Fruit fly (Drosophila melanogaster) whole organism, prepupa: Measurements from ENCODE around the gene vers.
A peak's percentile ranks its signal among the peaks of the same experiment; 100 is the strongest.

ENCODE experiments used
- Blimp-1 ChIP-seq: fragments of 200-800 bp; sonication (Bioruptor generic); optimal IDR thresholded peaks from 3 replicates; lab custom pipeline; 2017; ENCODE audit warnings: missing biosample characterization, missing genetic modification characterization, mild to moderate bottlenecking, moderate library complexity, missing genetic modification reagents
- CG10631 ChIP-seq: fragments of 200-800 bp; sonication (Bioruptor generic); optimal IDR thresholded peaks from 2 replicates; lab custom pipeline; 2016; ENCODE audit warnings: missing biosample characterization, missing genetic modification characterization
- CG11762 ChIP-seq: fragments of 200-800 bp; sonication (Bioruptor generic); optimal IDR thresholded peaks from 3 replicates; lab custom pipeline; 2016; ENCODE audit warnings: missing biosample characterization, missing genetic modification characterization; ENCODE audit not compliant: insufficient read depth
- CG11902 ChIP-seq: fragments of 200-800 bp; sonication (Bioruptor generic); optimal IDR thresholded peaks from 3 replicates; lab custom pipeline; 2016; ENCODE audit warnings: missing biosample characterization, missing genetic modification characterization
- CG15336 ChIP-seq: fragments of 200-800 bp; sonication (Bioruptor generic); IDR thresholded peaks from 2 replicates; pipeline ENCODE4 v1.3.6; 2022; ENCODE audit warnings: missing biosample characterization, missing genetic modification characterization
- CG1621 ChIP-seq: fragments of 200-800 bp; sonication (Bioruptor generic); optimal IDR thresholded peaks from 3 replicates; lab custom pipeline; 2018; ENCODE audit warnings: missing biosample characterization, mild to moderate bottlenecking, missing genetic modification characterization
- CG16779 ChIP-seq: fragments of 200-800 bp; sonication (Bioruptor generic); optimal IDR thresholded peaks from 3 replicates; lab custom pipeline; 2017; ENCODE audit warnings: missing biosample characterization, mild to moderate bottlenecking, missing genetic modification characterization
- CG3032 ChIP-seq: fragments of 200-800 bp; optimal IDR thresholded peaks from 2 replicates; lab custom pipeline; 2019; ENCODE audit warnings: missing biosample characterization, mild to moderate bottlenecking, missing genetic modification characterization, moderate library complexity
- CG31627 ChIP-seq: fragments of 200-800 bp; sonication (Bioruptor generic); optimal IDR thresholded peaks from 3 replicates; lab custom pipeline; 2016; ENCODE audit warnings: missing biosample characterization, missing genetic modification characterization
- CG32006 ChIP-seq: fragments of 200-800 bp; sonication (Bioruptor generic); optimal IDR thresholded peaks from 3 replicates; lab custom pipeline; 2017; ENCODE audit warnings: missing biosample characterization, mild to moderate bottlenecking, missing genetic modification characterization
- CG34406 ChIP-seq: fragments of 200-800 bp; sonication (Bioruptor generic); optimal IDR thresholded peaks from 3 replicates; lab custom pipeline; 2016; ENCODE audit warnings: missing biosample characterization, missing genetic modification characterization
- CG3919 ChIP-seq: fragments of 200-800 bp; sonication (Bioruptor generic); optimal IDR thresholded peaks from 3 replicates; lab custom pipeline; 2016; ENCODE audit warnings: missing biosample characterization, missing genetic modification characterization
- CG4318 ChIP-seq: fragments of 200-800 bp; sonication (Bioruptor generic); optimal IDR thresholded peaks from 3 replicates; lab custom pipeline; 2017; ENCODE audit warnings: missing biosample characterization, mild to moderate bottlenecking, missing genetic modification characterization
- CG6163 ChIP-seq: fragments of 200-800 bp; sonication (Bioruptor generic); IDR thresholded peaks from 3 replicates; pipeline ENCODE4 v1.3.6; 2022; ENCODE audit warnings: missing biosample characterization, missing genetic modification characterization
- CG6276 ChIP-seq: fragments of 200-800 bp; sonication (Bioruptor generic); optimal IDR thresholded peaks from 2 replicates; lab custom pipeline; 2017; ENCODE audit warnings: missing biosample characterization, mild to moderate bottlenecking, missing genetic modification characterization
- CG6792 ChIP-seq: fragments of 200-800 bp; sonication (Bioruptor generic); optimal IDR thresholded peaks from 3 replicates; lab custom pipeline; 2016; ENCODE audit warnings: missing biosample characterization, missing genetic modification characterization
- CG6808 ChIP-seq: fragments of 200-800 bp; sonication (Bioruptor generic); optimal IDR thresholded peaks from 3 replicates; lab custom pipeline; 2017; ENCODE audit warnings: missing biosample characterization, missing genetic modification characterization, mild to moderate bottlenecking, moderate library complexity, missing genetic modification reagents
- CG6854 ChIP-seq: fragments of 200-800 bp; sonication (Bioruptor generic); optimal IDR thresholded peaks from 2 replicates; lab custom pipeline; 2017; ENCODE audit warnings: missing biosample characterization, mild to moderate bottlenecking, missing genetic modification characterization
- CG8119 ChIP-seq: fragments of 200-800 bp; sonication (Bioruptor generic); IDR thresholded peaks from 3 replicates; pipeline ENCODE4 v1.3.6; 2022; ENCODE audit warnings: missing biosample characterization, missing genetic modification characterization
- CG8319 ChIP-seq: fragments of 200-800 bp; sonication (Bioruptor generic); optimal IDR thresholded peaks from 3 replicates; lab custom pipeline; 2016; ENCODE audit warnings: missing biosample characterization, missing genetic modification characterization
- CG8632 ChIP-seq: fragments of 200-800 bp; sonication (Bioruptor generic); optimal IDR thresholded peaks from 3 replicates; lab custom pipeline; 2016; ENCODE audit warnings: missing biosample characterization, missing genetic modification characterization
- Eip78C ChIP-seq: fragments of 200-800 bp; sonication (Bioruptor generic); peaks from one replicate; lab custom pipeline; 2016; ENCODE audit warnings: missing biosample characterization, missing genetic modification characterization
- Eip93F ChIP-seq: fragments of 200-800 bp; sonication (Bioruptor generic); optimal IDR thresholded peaks from 2 replicates; lab custom pipeline; 2016; ENCODE audit warnings: missing biosample characterization, mild to moderate bottlenecking, missing genetic modification characterization
- Ets21C ChIP-seq: fragments of 200-800 bp; sonication (Bioruptor generic); optimal IDR thresholded peaks from 3 replicates; lab custom pipeline; 2016; ENCODE audit warnings: missing biosample characterization, missing genetic modification characterization
- Gug ChIP-seq: fragments of 200-800 bp; sonication (Bioruptor generic); IDR thresholded peaks from 2 replicates; pipeline ENCODE4 v1.3.6; 2022; ENCODE audit warnings: missing biosample characterization, missing genetic modification characterization
- Hr38 ChIP-seq: sonication (Bioruptor generic); optimal IDR thresholded peaks from 2 replicates; lab custom pipeline; 2016; ENCODE audit warnings: missing biosample characterization, missing genetic modification characterization
- Hr4 ChIP-seq: fragments of 200-800 bp; sonication (Bioruptor generic); optimal IDR thresholded peaks from 3 replicates; lab custom pipeline; 2016; ENCODE audit warnings: missing biosample characterization, missing genetic modification characterization
- Lpt ChIP-seq: fragments of 200-800 bp; sonication (Bioruptor generic); optimal IDR thresholded peaks from 3 replicates; lab custom pipeline; 2016; ENCODE audit warnings: missing biosample characterization, missing genetic modification characterization
- Met ChIP-seq: fragments of 200-800 bp; sonication (Bioruptor generic); optimal IDR thresholded peaks from 3 replicates; lab custom pipeline; 2016; ENCODE audit warnings: missing biosample characterization, missing genetic modification characterization
- OdsH ChIP-seq: fragments of 200-800 bp; sonication (Bioruptor generic); optimal IDR thresholded peaks from 3 replicates; lab custom pipeline; 2016; ENCODE audit warnings: missing biosample characterization, missing genetic modification characterization
- Sox102F ChIP-seq: fragments of 200-800 bp; sonication (Bioruptor generic); optimal IDR thresholded peaks from 2 replicates; lab custom pipeline; 2016; ENCODE audit warnings: missing biosample characterization, mild to moderate bottlenecking, missing genetic modification characterization
- Sox14 ChIP-seq: fragments of 200-800 bp; sonication (Bioruptor generic); optimal IDR thresholded peaks from 3 replicates; lab custom pipeline; 2016; ENCODE audit warnings: missing biosample characterization, missing genetic modification characterization
- Sox15 ChIP-seq: fragments of 200-800 bp; sonication (Bioruptor generic); optimal IDR thresholded peaks from 3 replicates; lab custom pipeline; 2016; ENCODE audit warnings: missing biosample characterization, missing genetic modification characterization
- achi ChIP-seq: fragments of 200-800 bp; sonication (Bioruptor generic); optimal IDR thresholded peaks from 3 replicates; lab custom pipeline; 2016; ENCODE audit warnings: missing biosample characterization, missing genetic modification characterization
- acj6 ChIP-seq: fragments of 200-800 bp; sonication (Bioruptor generic); optimal IDR thresholded peaks from 3 replicates; lab custom pipeline; 2016; ENCODE audit warnings: missing biosample characterization, missing genetic modification characterization
- cyc ChIP-seq: fragments of 200-800 bp; sonication (Bioruptor generic); optimal IDR thresholded peaks from 3 replicates; lab custom pipeline; 2016; ENCODE audit warnings: missing biosample characterization, missing genetic modification characterization
- dsx ChIP-seq: fragments of 200-800 bp; optimal IDR thresholded peaks from 3 replicates; lab custom pipeline; 2019; ENCODE audit warnings: missing biosample characterization, mild to moderate bottlenecking, missing genetic modification characterization, moderate library complexity; ENCODE audit not compliant: poor library complexity, severe bottlenecking
- eg ChIP-seq: fragments of 200-800 bp; sonication (Bioruptor generic); IDR thresholded peaks from 3 replicates; pipeline ENCODE4 v1.3.6; 2022; ENCODE audit warnings: missing biosample characterization, missing genetic modification characterization
- esn ChIP-seq: fragments of 200-800 bp; sonication (Bioruptor generic); optimal IDR thresholded peaks from 2 replicates; lab custom pipeline; 2016; ENCODE audit warnings: missing biosample characterization, mild to moderate bottlenecking, missing genetic modification characterization, moderate library complexity
- fd59A ChIP-seq: fragments of 200-800 bp; sonication (Bioruptor generic); optimal IDR thresholded peaks from 2 replicates; lab custom pipeline; 2017; ENCODE audit warnings: missing biosample characterization, mild to moderate bottlenecking, missing genetic modification characterization, missing genetic modification reagents
- fd85E ChIP-seq: fragments of 200-800 bp; sonication (Bioruptor generic); optimal IDR thresholded peaks from 3 replicates; lab custom pipeline; 2016; ENCODE audit warnings: missing biosample characterization, missing genetic modification characterization
- fkh ChIP-seq: fragments of 200-800 bp; sonication (Bioruptor generic); optimal IDR thresholded peaks from 3 replicates; lab custom pipeline; 2017; ENCODE audit warnings: missing biosample characterization, mild to moderate bottlenecking, missing genetic modification characterization, moderate library complexity
- lz ChIP-seq: fragments of 200-800 bp; sonication (Bioruptor generic); optimal IDR thresholded peaks from 3 replicates; lab custom pipeline; 2016; ENCODE audit warnings: missing biosample characterization, missing genetic modification characterization
- net ChIP-seq: fragments of 200-800 bp; sonication (Bioruptor generic); optimal IDR thresholded peaks from 3 replicates; lab custom pipeline; 2016; ENCODE audit warnings: missing biosample characterization, missing genetic modification characterization
- salr ChIP-seq, 2 experiments: fragments of 200-800 bp; sonication (Bioruptor generic); optimal IDR thresholded peaks; 3 replicates each; lab custom pipeline; 2016 to 2018; ENCODE audit warnings: missing biosample characterization in 2 of 2, missing genetic modification characterization in 2 of 2, mild to moderate bottlenecking in 1 of 2
- spab ChIP-seq: fragments of 200-800 bp; sonication (Bioruptor generic); optimal IDR thresholded peaks from 2 replicates; lab custom pipeline; 2017; ENCODE audit warnings: missing biosample characterization, mild to moderate bottlenecking, missing genetic modification characterization, missing genetic modification reagents
- ss ChIP-seq, 2 experiments: fragments of 200-800 bp; sonication (Bioruptor generic); optimal IDR thresholded peaks; 2 replicates in 1 of 2; 3 replicates in 1 of 2; lab custom pipeline; 2017 to 2018; ENCODE audit warnings: mild to moderate bottlenecking in 2 of 2, missing biosample characterization in 2 of 2, missing genetic modification characterization in 2 of 2, moderate library complexity in 1 of 2
- svp ChIP-seq: fragments of 200-800 bp; sonication (Bioruptor generic); peaks from one replicate; lab custom pipeline; 2016; ENCODE audit warnings: missing biosample characterization, missing genetic modification characterization
- vri ChIP-seq: fragments of 200-800 bp; sonication (Bioruptor generic); optimal IDR thresholded peaks from 3 replicates; lab custom pipeline; 2016; ENCODE audit warnings: missing biosample characterization, mild to moderate bottlenecking, missing genetic modification characterization

vers gene

DNA sequence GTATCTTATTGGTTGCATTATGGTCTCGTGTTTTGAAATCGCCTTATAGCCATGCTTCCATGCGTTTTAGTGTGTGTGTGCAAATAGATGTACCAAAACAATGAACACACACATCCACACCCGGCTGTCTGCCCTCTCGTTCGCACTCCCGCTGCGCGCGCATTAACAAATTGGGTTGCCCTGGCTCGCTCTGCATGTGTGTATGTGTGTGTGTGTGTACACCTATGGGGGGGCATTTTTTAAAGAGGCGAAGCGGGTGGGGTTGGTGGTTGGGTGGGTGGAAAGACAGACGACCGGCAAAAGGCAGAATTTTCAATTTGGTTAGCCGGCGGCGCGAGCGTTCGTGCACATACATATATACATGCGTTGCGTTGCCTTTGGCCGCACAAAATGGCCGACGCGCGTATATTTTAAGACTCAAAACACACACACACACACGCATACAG, 8.3 kb downstream of the vers start:
- TF ChIP-seq CG6276 (GFP tag; lab: Kevin White, UChicago): no peak
- TF ChIP-seq fkh (GFP tag; lab: Kevin White, UChicago): peak; percentile 95
- no peak for TF ChIP-seq eg (GFP tag; lab: Robert Waterston, UW)
- no peak for TF ChIP-seq CG8319 (GFP tag; lab: Kevin White, UChicago)
- TF ChIP-seq CG15336 (GFP tag; lab: Robert Waterston, UW): peak; percentile 54; the same call in 1 of the 2 replicates
- TF ChIP-seq CG6808 (GFP tag; lab: Kevin White, UChicago): peak; percentile 48
- peak; percentile 20 for TF ChIP-seq CG34406 (GFP tag; lab: Kevin White, UChicago)
- no peak for TF ChIP-seq fd85E
- peak; percentile 60 for TF ChIP-seq svp (GFP tag; lab: Kevin White, UChicago)
- peak; percentile 21 for TF ChIP-seq CG3919
- TF ChIP-seq CG4318 (GFP tag; lab: Kevin White, UChicago): no peak
- TF ChIP-seq Eip78C: peak; percentile 45
- TF ChIP-seq dsx (GFP tag; lab: Kevin White, UChicago): peak; percentile 37
- TF ChIP-seq vri (GFP tag; lab: Kevin White, UChicago): peak; percentile 3
- TF ChIP-seq esn (GFP tag; lab: Kevin White, UChicago): no peak
- no peak for TF ChIP-seq Ets21C (GFP tag; lab: Kevin White, UChicago)
- TF ChIP-seq CG6792 (GFP tag; lab: Kevin White, UChicago): no peak
- no peak for TF ChIP-seq salr (GFP tag; optimal IDR thresholded peaks at IDR 0.05; lab: Kevin White, UChicago)
- TF ChIP-seq lz (GFP tag; lab: Kevin White, UChicago): no peak
- TF ChIP-seq CG11762 (GFP tag; lab: Kevin White, UChicago): no peak
- TF ChIP-seq ss (GFP tag; optimal IDR thresholded peaks at IDR 0.05; lab: Kevin White, UChicago): peak; percentile 62 to 64
- peak; percentile 58 for TF ChIP-seq CG6854 (GFP tag; lab: Kevin White, UChicago)
- peak; percentile 38 for TF ChIP-seq Eip93F
- TF ChIP-seq Hr4 (GFP tag; lab: Kevin White, UChicago): no peak
- no peak for TF ChIP-seq CG8632
- no peak for TF ChIP-seq Sox102F (GFP tag; lab: Kevin White, UChicago)
- TF ChIP-seq CG31627 (GFP tag; lab: Kevin White, UChicago): no peak
- TF ChIP-seq CG6163 (GFP tag; lab: Robert Waterston, UW): peak; percentile 53; the same call in 2 of the 3 replicates
- no peak for TF ChIP-seq Lpt (GFP tag; lab: Kevin White, UChicago)
- no peak for TF ChIP-seq CG10631
- TF ChIP-seq achi (GFP tag; lab: Kevin White, UChicago): no peak
- TF ChIP-seq net (GFP tag; lab: Kevin White, UChicago): no peak
- TF ChIP-seq spab (GFP tag; lab: Kevin White, UChicago): no peak
- no peak for TF ChIP-seq CG11902 (GFP tag; lab: Kevin White, UChicago)
- TF ChIP-seq Met: no peak
- peak; percentile 51 for TF ChIP-seq Sox14 (GFP tag; lab: Kevin White, UChicago)
- TF ChIP-seq cyc (GFP tag; lab: Kevin White, UChicago): no peak
- no peak for TF ChIP-seq Hr38 (GFP tag; lab: Kevin White, UChicago)
- peak; percentile 29 for TF ChIP-seq CG1621 (tag; lab: Kevin White, UChicago)
- peak; percentile 54 for TF ChIP-seq CG16779
- 0 out of 3 replicates have a peak, but pooled peaks have one; percentile 43 for TF ChIP-seq CG8119
- TF ChIP-seq, all 60 proteins: peak for 17

DNA sequence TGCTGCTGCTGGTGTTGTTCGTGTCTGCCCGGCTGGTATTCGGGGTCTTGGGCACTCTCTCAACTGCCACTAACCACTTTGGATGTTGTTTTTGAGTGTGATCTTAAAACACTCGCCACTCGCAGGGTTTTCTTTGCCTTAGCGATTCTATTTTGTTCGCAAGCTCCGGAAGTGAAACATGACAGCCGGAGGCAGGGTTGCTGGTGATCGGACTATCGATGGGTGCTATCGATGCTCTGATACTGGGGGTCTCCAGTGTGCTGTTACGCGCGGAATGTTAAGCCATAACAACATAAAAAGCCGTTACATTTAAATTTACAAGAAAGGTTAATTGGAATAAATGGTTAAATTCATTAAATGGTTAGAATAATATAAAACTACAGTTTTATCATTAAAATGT, 9.1 kb downstream of the vers start, which contains the start of gene yps:
Gene yps, minus strand, starts transcription at position 176 of the 400 bp plus-strand sequence.
- TF ChIP-seq Eip93F: peak; percentile 0
- peak; percentile 83 for TF ChIP-seq acj6
- peak; percentile 26; the same call in 1 of the 3 replicates for TF ChIP-seq CG8119
- no peak for TF ChIP-seq Gug (GFP tag; lab: Robert Waterston, UW)
- TF ChIP-seq ss (GFP tag; optimal IDR thresholded peaks at IDR 0.05; lab: Kevin White, UChicago): peak; percentile 75 to 91
- no peak for TF ChIP-seq CG32006 (GFP tag; lab: Kevin White, UChicago)
- TF ChIP-seq vri (GFP tag; lab: Kevin White, UChicago): peak; percentile 91
- peak; percentile 70 for TF ChIP-seq CG3032 (tag; lab: Kevin White, UChicago)
- peak; percentile 93 for TF ChIP-seq net (GFP tag; lab: Kevin White, UChicago)
- no peak for TF ChIP-seq Sox15 (GFP tag; lab: Kevin White, UChicago)
- TF ChIP-seq CG10631: peak; percentile 54
- peak; percentile 79 for TF ChIP-seq CG16779
- TF ChIP-seq CG4318 (GFP tag; lab: Kevin White, UChicago): no peak
- TF ChIP-seq salr (GFP tag; optimal IDR thresholded peaks at IDR 0.05; lab: Kevin White, UChicago): peak in 1 of 2 experiments; percentile 90
- TF ChIP-seq eg (GFP tag; lab: Robert Waterston, UW): peak; percentile 89
- no peak for TF ChIP-seq fd59A (GFP tag; lab: Kevin White, UChicago)
- TF ChIP-seq Blimp-1: peak; percentile 77
- TF ChIP-seq OdsH (GFP tag; lab: Kevin White, UChicago): peak; percentile 78
- TF ChIP-seq CG8319 (GFP tag; lab: Kevin White, UChicago): peak; percentile 93
- TF ChIP-seq Sox102F (GFP tag; lab: Kevin White, UChicago): peak; percentile 90
- no peak for TF ChIP-seq CG11902 (GFP tag; lab: Kevin White, UChicago)
- peak; percentile 4 for TF ChIP-seq Lpt (GFP tag; lab: Kevin White, UChicago)
- TF ChIP-seq Ets21C (GFP tag; lab: Kevin White, UChicago): peak; percentile 61
